Worm (Caenorhabditis elegans) whole organism, L1 larva: ENCODE results near the gene ZK892.3.

Experiments used
- ceh-82 ChIP-seq, 3 experiments: fragments of 150-350 bp in 1 of 3; sonication (generic microtip) in 2 of 3; optimal IDR thresholded peaks; 2 replicates each; lab custom pipeline; 2014 to 2017; ENCODE audit warnings: missing biosample characterization in 3 of 3, missing genetic modification characterization in 3 of 3
- elt-2 ChIP-seq: sonication (generic microtip); optimal IDR thresholded peaks from 2 replicates; lab custom pipeline; 2016; ENCODE audit warnings: missing genetic modification characterization, mild to moderate bottlenecking, inconsistent platforms, missing compliant biosample characterization, missing genetic modification reagents
- hlh-4 ChIP-seq: sonication (generic microtip); optimal IDR thresholded peaks from 2 replicates; lab custom pipeline; 2016; ENCODE audit warnings: mild to moderate bottlenecking, missing genetic modification characterization, missing compliant biosample characterization
- lin-15B ChIP-seq: fragments of 150-350 bp; sonication (generic microtip); optimal IDR thresholded peaks from 3 replicates; lab custom pipeline; 2014; ENCODE audit warnings: missing biosample characterization, missing genetic modification characterization
- mdl-1 ChIP-seq, 2 experiments: fragments of 150-350 bp; optimal IDR thresholded peaks; 2 replicates each; lab custom pipeline; 2014 to 2017; ENCODE audit warnings: missing biosample characterization in 2 of 2, missing genetic modification characterization in 2 of 2, inconsistent platforms in 1 of 2
- nhr-28 ChIP-seq: fragments of 150-350 bp; optimal IDR thresholded peaks from 2 replicates; lab custom pipeline; 2014; ENCODE audit warnings: missing biosample characterization, missing genetic modification characterization
- skn-1 ChIP-seq: fragments of 150-350 bp; optimal IDR thresholded peaks from 2 replicates; lab custom pipeline; 2014; ENCODE audit warnings: missing biosample characterization, missing genetic modification characterization
- snpc-4 ChIP-seq: fragments of 150-350 bp; optimal IDR thresholded peaks from 2 replicates; lab custom pipeline; 2014; ENCODE audit warnings: missing biosample characterization, missing genetic modification characterization
- sox-4 ChIP-seq: sonication (generic microtip); optimal IDR thresholded peaks from 2 replicates; lab custom pipeline; 2016; ENCODE audit warnings: missing genetic modification characterization, missing compliant biosample characterization
- unc-86 ChIP-seq: sonication (generic microtip); optimal IDR thresholded peaks from 2 replicates; lab custom pipeline; 2016; ENCODE audit warnings: missing genetic modification characterization, missing compliant biosample characterization

- TF ChIP-seq nhr-28 (tag; lab: Kevin White, UChicago) (no peak), hlh-4 (tag; lab: Kevin White, UChicago) (no peak), snpc-4 (no peak), elt-2 (no peak), sox-4 (tag; lab: Kevin White, UChicago) (no peak), mdl-1 (tag; optimal IDR thresholded peaks at IDR 0.05; lab: Kevin White, UChicago) (no peak), ceh-82 (tag; optimal IDR thresholded peaks at IDR 0.05; lab: Kevin White, UChicago) (no peak), lin-15B (tag; lab: Kevin White, UChicago) (no peak), unc-86 (tag; lab: Kevin White, UChicago) (no peak), skn-1 (tag; lab: Kevin White, UChicago) (no peak)
Observed at ce11 chrII:10025059-10025458, 23.4 kb downstream of the ZK892.3 start.
